Worm (Caenorhabditis elegans) whole organism, late embryonic: ENCODE results near the gene myo-2.

ENCODE experiments used
- C08G9.2 ChIP-seq: sonication (generic microtip); optimal IDR thresholded peaks from 2 replicates; lab custom pipeline; 2016; ENCODE audit warnings: mild to moderate bottlenecking, missing genetic modification characterization, moderate library complexity, missing compliant biosample characterization
- C38D4.7 ChIP-seq: fragments of 200-800 bp; sonication (Bioruptor generic); optimal IDR thresholded peaks from 2 replicates; lab custom pipeline; 2018; ENCODE audit warnings: mild to moderate bottlenecking, missing genetic modification characterization, moderate library complexity, missing compliant biosample characterization
- F13H6.1 ChIP-seq: sonication (generic microtip); optimal IDR thresholded peaks from 2 replicates; lab custom pipeline; 2016; ENCODE audit warnings: missing genetic modification characterization, missing compliant biosample characterization
- K09A11.1 ChIP-seq: sonication (generic microtip); optimal IDR thresholded peaks from 2 replicates; lab custom pipeline; 2017; ENCODE audit warnings: antibody characterized with exemption, mild to moderate bottlenecking, missing genetic modification characterization, missing compliant biosample characterization; ENCODE audit not compliant: insufficient read depth
- T23F11.4 ChIP-seq: fragments of 200-800 bp; sonication (Bioruptor generic); optimal IDR thresholded peaks from 2 replicates; lab custom pipeline; 2018; ENCODE audit warnings: mild to moderate bottlenecking, missing genetic modification characterization, missing compliant biosample characterization
- Y22D7AL.16 ChIP-seq: sonication (generic microtip); optimal IDR thresholded peaks from 2 replicates; lab custom pipeline; 2016; ENCODE audit warnings: missing genetic modification characterization, missing compliant biosample characterization
- ahr-1 ChIP-seq: sonication (generic microtip); optimal IDR thresholded peaks from 2 replicates; lab custom pipeline; 2016; ENCODE audit warnings: missing genetic modification characterization, missing compliant biosample characterization
- ceh-14 ChIP-seq: sonication (generic microtip); optimal IDR thresholded peaks from 2 replicates; lab custom pipeline; 2016; ENCODE audit warnings: missing genotype, missing genetic modification characterization, missing compliant biosample characterization
- ceh-18 ChIP-seq: sonication (generic microtip); optimal IDR thresholded peaks from 2 replicates; lab custom pipeline; 2016; ENCODE audit warnings: missing genetic modification characterization, missing compliant biosample characterization
- ceh-2 ChIP-seq: sonication (generic microtip); optimal IDR thresholded peaks from 2 replicates; lab custom pipeline; 2016; ENCODE audit warnings: missing genotype, missing genetic modification characterization, missing compliant biosample characterization
- ceh-22 ChIP-seq: sonication (generic microtip); optimal IDR thresholded peaks from 2 replicates; lab custom pipeline; 2017; ENCODE audit warnings: missing biosample characterization, missing genetic modification characterization
- ceh-24 ChIP-seq: sonication (generic microtip); optimal IDR thresholded peaks from 2 replicates; lab custom pipeline; 2016; ENCODE audit warnings: mild to moderate bottlenecking, missing genetic modification characterization, missing compliant biosample characterization
- ceh-30 ChIP-seq: fragments of 150-350 bp; optimal IDR thresholded peaks from 2 replicates; lab custom pipeline; 2014; ENCODE audit warnings: missing biosample characterization, missing genetic modification characterization
- ceh-45 ChIP-seq: fragments of 200-800 bp; sonication (Bioruptor generic); IDR thresholded peaks from 2 replicates; pipeline ENCODE4 v1.3.6; 2022; ENCODE audit warnings: missing genetic modification reagents, missing genetic modification characterization, missing compliant biosample characterization
- ceh-48 ChIP-seq: sonication (generic microtip); optimal IDR thresholded peaks from 2 replicates; lab custom pipeline; 2016; ENCODE audit warnings: missing genetic modification characterization, inconsistent platforms, missing compliant biosample characterization
- dve-1 ChIP-seq: sonication (generic microtip); optimal IDR thresholded peaks from 2 replicates; lab custom pipeline; 2017; ENCODE audit warnings: antibody characterized with exemption, mild to moderate bottlenecking, missing genetic modification characterization, missing compliant biosample characterization
- elt-4 ChIP-seq: sonication (generic microtip); optimal IDR thresholded peaks from 2 replicates; lab custom pipeline; 2016; ENCODE audit warnings: missing genetic modification characterization, missing compliant biosample characterization
- eyg-1 ChIP-seq: sonication (generic microtip); optimal IDR thresholded peaks from 2 replicates; lab custom pipeline; 2016; ENCODE audit warnings: missing genotype, missing genetic modification characterization, missing compliant biosample characterization
- fax-1 ChIP-seq: sonication (generic microtip); optimal IDR thresholded peaks from 2 replicates; lab custom pipeline; 2016; ENCODE audit warnings: missing genotype, missing genetic modification characterization, missing compliant biosample characterization
- fkh-10 ChIP-seq: fragments of 150-350 bp; optimal IDR thresholded peaks from 2 replicates; lab custom pipeline; 2014; ENCODE audit warnings: missing biosample characterization, missing genetic modification reagents, missing genetic modification characterization
- fkh-6 ChIP-seq: sonication (generic microtip); optimal IDR thresholded peaks from 2 replicates; lab custom pipeline; 2016; ENCODE audit warnings: missing genetic modification characterization, missing compliant biosample characterization
- hlh-13 ChIP-seq: fragments of 200-800 bp; sonication (Bioruptor generic); optimal IDR thresholded peaks from 2 replicates; lab custom pipeline; 2018; ENCODE audit warnings: mild to moderate bottlenecking, missing genetic modification characterization, missing compliant biosample characterization
- hlh-30 ChIP-seq: sonication (generic microtip); optimal IDR thresholded peaks from 2 replicates; lab custom pipeline; 2017; ENCODE audit warnings: antibody characterized with exemption, missing genetic modification characterization, missing compliant biosample characterization; ENCODE audit not compliant: insufficient read depth
- hlh-8 ChIP-seq: sonication (generic microtip); optimal IDR thresholded peaks from 2 replicates; lab custom pipeline; 2016; ENCODE audit warnings: missing genotype, missing genetic modification characterization, missing compliant biosample characterization
- lim-6 ChIP-seq: sonication (generic microtip); optimal IDR thresholded peaks from 2 replicates; lab custom pipeline; 2016; ENCODE audit warnings: missing genetic modification characterization, missing compliant biosample characterization
- lin-11 ChIP-seq: fragments of 200-800 bp; sonication (Bioruptor generic); optimal IDR thresholded peaks from 2 replicates; lab custom pipeline; 2018; ENCODE audit warnings: mild to moderate bottlenecking, missing genetic modification characterization, missing compliant biosample characterization
- madf-2 ChIP-seq: sonication (generic microtip); optimal IDR thresholded peaks from 2 replicates; lab custom pipeline; 2017; ENCODE audit warnings: missing genetic modification characterization, missing compliant biosample characterization
- mec-3 ChIP-seq: sonication (generic microtip); optimal IDR thresholded peaks from 2 replicates; lab custom pipeline; 2016; ENCODE audit warnings: borderline replicate concordance, missing genetic modification characterization, missing compliant biosample characterization
- nhr-11 ChIP-seq: fragments of 150-350 bp; optimal IDR thresholded peaks from 2 replicates; lab custom pipeline; 2014; ENCODE audit warnings: missing biosample characterization, missing genetic modification characterization
- pat-9 ChIP-seq: fragments of 200-800 bp; sonication (Bioruptor generic); optimal IDR thresholded peaks from 2 replicates; lab custom pipeline; 2018; ENCODE audit warnings: mild to moderate bottlenecking, missing genetic modification characterization, moderate library complexity, missing compliant biosample characterization
- pha-2 ChIP-seq: sonication (generic microtip); optimal IDR thresholded peaks from 2 replicates; lab custom pipeline; 2017; ENCODE audit warnings: mild to moderate bottlenecking, missing genetic modification characterization, missing compliant biosample characterization
- pha-4 ChIP-seq: fragments of 150-350 bp; optimal IDR thresholded peaks from 2 replicates; lab custom pipeline; 2018; ENCODE audit warnings: missing biosample characterization, missing genetic modification reagents, missing genetic modification characterization
- pqm-1 ChIP-seq: sonication (generic microtip); optimal IDR thresholded peaks from 2 replicates; lab custom pipeline; 2016; ENCODE audit warnings: missing genetic modification characterization, missing compliant biosample characterization
- sdc-2 ChIP-seq: sonication (generic microtip); optimal IDR thresholded peaks from 2 replicates; lab custom pipeline; 2016; ENCODE audit warnings: missing genotype, missing genetic modification characterization, missing compliant biosample characterization
- sox-2 ChIP-seq: fragments of 200-800 bp; sonication (Bioruptor generic); IDR thresholded peaks from 2 replicates; pipeline ENCODE4 v1.3.6; 2022; ENCODE audit warnings: missing genetic modification reagents, missing genetic modification characterization, missing compliant biosample characterization
- sox-4 ChIP-seq: sonication (generic microtip); optimal IDR thresholded peaks from 2 replicates; lab custom pipeline; 2017; ENCODE audit warnings: mild to moderate bottlenecking, missing genetic modification characterization, inconsistent platforms, missing compliant biosample characterization
- unc-42 ChIP-seq: sonication (generic microtip); optimal IDR thresholded peaks from 2 replicates; lab custom pipeline; 2016; ENCODE audit warnings: missing genotype, missing genetic modification characterization, missing compliant biosample characterization

myo-2 gene

ce11 chrX:12467660-12468111 is at the start of gene myo-2:
Gene myo-2, plus strand, starts transcription at chrX:12468061.
- TF ChIP-seq hlh-8 (no peak), ahr-1 (tag; lab: Kevin White, UChicago) (no peak)
- TF ChIP-seq, all 69 proteins: peak for 0

ce11 chrX:12422580-12422979 is 45.3 kb upstream of the myo-2 start:
- TF ChIP-seq mec-3 (tag; lab: Kevin White, UChicago), result no peak
- no peak for TF ChIP-seq F13H6.1 (tag; lab: Kevin White, UChicago)
- TF ChIP-seq madf-2 (tag; lab: Kevin White, UChicago), result no peak
- TF ChIP-seq unc-42 (tag; lab: Kevin White, UChicago), result no peak
- TF ChIP-seq ceh-18, result no peak
- no peak for TF ChIP-seq ceh-30 (tag; lab: Kevin White, UChicago)
- TF ChIP-seq C08G9.2, result no peak
- TF ChIP-seq lim-6 (tag; lab: Kevin White, UChicago), result no peak
- TF ChIP-seq T23F11.4 (GFP tag; lab: Kevin White, UChicago), result no peak
- no peak for TF ChIP-seq fkh-6 (tag; lab: Kevin White, UChicago)
- TF ChIP-seq C38D4.7 (GFP tag; lab: Kevin White, UChicago), result no peak
- TF ChIP-seq hlh-30 (tag; lab: Kevin White, UChicago), result no peak
- TF ChIP-seq ceh-2 (tag; lab: Kevin White, UChicago), result no peak
- no peak for TF ChIP-seq pha-2 (tag; lab: Kevin White, UChicago)
- no peak for TF ChIP-seq Y22D7AL.16 (tag; lab: Kevin White, UChicago)

- TF ChIP-seq fkh-10 (GFP tag; lab: Kevin White, UChicago) (no peak), mec-3 (tag; lab: Kevin White, UChicago) (no peak)
Observed at ce11 chrX:12425427-12425826, 42.4 kb upstream of the myo-2 start, which contains the start of gene T24D3.2. Gene T24D3.2, plus strand, starts transcription at chrX:12425730.

ce11 chrX:12430309-12430708 is 37.6 kb upstream of the myo-2 start, which contains the start of gene med-1:
Gene med-1, plus strand, starts transcription at chrX:12430609.
- TF ChIP-seq dve-1 (tag; lab: Kevin White, UChicago), result no peak
- no peak for TF ChIP-seq ceh-30 (tag; lab: Kevin White, UChicago)
- no peak for TF ChIP-seq sdc-2 (tag; lab: Kevin White, UChicago)
- TF ChIP-seq Y22D7AL.16 (tag; lab: Kevin White, UChicago), result no peak
- no peak for TF ChIP-seq sox-2 (GFP tag; lab: Robert Waterston, UW)
- TF ChIP-seq lin-11, result no peak
- TF ChIP-seq lim-6 (tag; lab: Kevin White, UChicago), result no peak
- TF ChIP-seq ceh-48 (tag; lab: Kevin White, UChicago), result no peak
- no peak for TF ChIP-seq ceh-22 (tag; lab: Kevin White, UChicago)
- no peak for TF ChIP-seq fax-1
- no peak for TF ChIP-seq ceh-24 (tag; lab: Kevin White, UChicago)
- TF ChIP-seq eyg-1 (tag; lab: Kevin White, UChicago), result no peak
- TF ChIP-seq, all 69 proteins: peak for 0

ce11 chrX:12434086-12434485 is 33.8 kb upstream of the myo-2 start, which contains the start of gene tsct-1:
Gene tsct-1, plus strand, starts transcription at chrX:12434097.
- TF ChIP-seq pha-4 (tag; lab: Kevin White, UChicago), result no peak
- TF ChIP-seq nhr-11 (tag; lab: Kevin White, UChicago), result no peak
- TF ChIP-seq C38D4.7 (GFP tag; lab: Kevin White, UChicago), result no peak
- no peak for TF ChIP-seq pat-9
- no peak for TF ChIP-seq ceh-24 (tag; lab: Kevin White, UChicago)
- no peak for TF ChIP-seq hlh-13
- TF ChIP-seq sdc-2 (tag; lab: Kevin White, UChicago), result no peak
- TF ChIP-seq T23F11.4 (GFP tag; lab: Kevin White, UChicago), result no peak
- no peak for TF ChIP-seq ceh-45 (GFP tag; lab: Robert Waterston, UW)
- TF ChIP-seq sox-4 (tag; lab: Kevin White, UChicago), result no peak
- no peak for TF ChIP-seq F13H6.1 (tag; lab: Kevin White, UChicago)
- no peak for TF ChIP-seq ceh-14
- no peak for TF ChIP-seq hlh-30 (tag; lab: Kevin White, UChicago)
- TF ChIP-seq pqm-1, result no peak
- no peak for TF ChIP-seq hlh-8
- no peak for TF ChIP-seq elt-4 (tag; lab: Kevin White, UChicago)
- no peak for TF ChIP-seq K09A11.1 (tag; lab: Kevin White, UChicago)
- no peak for TF ChIP-seq mec-3 (tag; lab: Kevin White, UChicago)
- no peak for TF ChIP-seq fkh-10 (GFP tag; lab: Kevin White, UChicago)
